Worm (Caenorhabditis elegans): ENCODE measurements around the gene T27D12.1.

Gene T27D12.1

ce11 chrII:11860623-11861079, 18.2 kb downstream of the T27D12.1 start, which contains the start of gene K12D12.5 (continued):
- TF ChIP-seq egl-18 (GFP tag; IDR thresholded peaks at IDR 0.05) (no peak), dox-1 (GFP tag; IDR thresholded peaks at IDR 0.05) (peak; percentile 61), lin-40 (tag; optimal IDR thresholded peaks at IDR 0.05) (no peak), nfyb-1 (GFP tag; IDR thresholded peaks at IDR 0.05) (no peak), nfya-1 (tag; optimal IDR thresholded peaks at IDR 0.05; ENCODE audit: borderline replicate concordance, insufficient read depth) (no peak), lin-26 (GFP tag; IDR thresholded peaks at IDR 0.05) (no peak), Y56A3A.18 (GFP tag; IDR thresholded peaks at IDR 0.05) (no peak), pbrm-1 (GFP tag; IDR thresholded peaks at IDR 0.05) (no peak), ceh-91 (GFP tag; IDR thresholded peaks at IDR 0.05) (0 out of 2 replicates have a peak, but pooled peaks have one; percentile 56), chd-7 (tag; optimal IDR thresholded peaks at IDR 0.05) (no peak), sptf-2 (GFP tag; optimal IDR thresholded peaks at IDR 0.05) (no peak), hmg-1.2 (GFP tag; IDR thresholded peaks at IDR 0.05) (no peak), bed-2 (GFP tag; IDR thresholded peaks at IDR 0.05) (peak; percentile 67), tlf-1 (GFP tag; optimal IDR thresholded peaks at IDR 0.05) (no peak), athp-1 (tag; optimal IDR thresholded peaks at IDR 0.05) (peak; percentile 97), lin-54 (GFP tag; optimal IDR thresholded peaks at IDR 0.05) (peak; percentile 56), F52B5.7 (tag; optimal IDR thresholded peaks at IDR 0.05) (no peak), ceh-27 (GFP tag; optimal IDR thresholded peaks at IDR 0.05) (no peak), C06A6.2 (GFP tag; conservative IDR thresholded peaks at IDR 0.05) (no peak), madf-6 (GFP tag; IDR thresholded peaks at IDR 0.05) (peak; percentile 80), akir-1 (GFP tag; optimal IDR thresholded peaks at IDR 0.05) (no peak), Y53F4B.3 (GFP tag; IDR thresholded peaks at IDR 0.05) (no peak), ztf-18 (tag; optimal IDR thresholded peaks at IDR 0.05) (peak; percentile 29), repo-1 (tag; optimal IDR thresholded peaks at IDR 0.05) (no peak), let-526 (GFP tag; IDR thresholded peaks at IDR 0.05) (no peak), ceh-79 (tag; optimal IDR thresholded peaks at IDR 0.05) (no peak), B0261.1 (tag; optimal IDR thresholded peaks at IDR 0.05) (no peak), zfh-2 (GFP tag; conservative IDR thresholded peaks at IDR 0.05) (no peak), ztf-3 (GFP tag; optimal IDR thresholded peaks at IDR 0.05) (no peak), T07F8.4 (tag; optimal IDR thresholded peaks at IDR 0.05) (no peak), ama-1 (optimal IDR thresholded peaks at IDR 0.05) (no peak), ama-1 (GFP tag; optimal IDR thresholded peaks at IDR 0.05) (no peak), B0336.3 (GFP tag; IDR thresholded peaks at IDR 0.05) (no peak), pha-4 (tag; optimal IDR thresholded peaks at IDR 0.05) (no peak), F57A8.1 (GFP tag; optimal IDR thresholded peaks at IDR 0.05) (no peak), snpc-3.4 (tag; optimal IDR thresholded peaks at IDR 0.05) (no peak), F55B11.4 (tag; optimal IDR thresholded peaks at IDR 0.05; ENCODE audit: borderline replicate concordance, insufficient read depth) (no peak), unc-130 (GFP tag; optimal IDR thresholded peaks at IDR 0.05) (peak; percentile 64), K12H6.12 (tag; optimal IDR thresholded peaks at IDR 0.05) (no peak), F39B2.1 (GFP tag; IDR thresholded peaks at IDR 0.05) (no peak), madf-8 (GFP tag; conservative IDR thresholded peaks at IDR 0.05) (peak; percentile 62), lsl-1 (GFP tag; optimal IDR thresholded peaks at IDR 0.05) (peak; percentile 92), zim-3 (tag; optimal IDR thresholded peaks at IDR 0.05) (no peak), tbp1 (GFP tag; optimal IDR thresholded peaks at IDR 0.05) (no peak), somi-1 (GFP tag; optimal IDR thresholded peaks at IDR 0.05) (no peak), cebp-1 (GFP tag; IDR thresholded peaks at IDR 0.05) (peak; percentile 23; the same call in 1 of the 2 replicates), cebp-1 (tag; optimal IDR thresholded peaks at IDR 0.05) (no peak), T26A5.8 (tag; optimal IDR thresholded peaks at IDR 0.05) (no peak), mel-28 (tag; optimal IDR thresholded peaks at IDR 0.05; ENCODE audit: borderline replicate concordance) (no peak), ceh-40 (GFP tag; IDR thresholded peaks at IDR 0.05) (no peak)
